Fruit fly (Drosophila melanogaster): ENCODE results near the gene CG4293.
"Not testable (repeated sequence)": the region's sequence is repeated elsewhere in the genome, so short reads cannot be mapped to it uniquely, and the experiment has no call there.

The CG4293 gene

dm6 chrX:492701-493299 is 37.3 kb downstream of the CG4293 start:
- no peak for TF ChIP-seq EcR (GFP tag; optimal IDR thresholded peaks at IDR 0.05)
- TF ChIP-seq CG8478 (optimal IDR thresholded peaks at IDR 0.05): no peak
- TF ChIP-seq pan (optimal IDR thresholded peaks at IDR 0.05): no peak
- no peak for TF ChIP-seq psq (optimal IDR thresholded peaks at IDR 0.05)
- no peak for TF ChIP-seq Dll (optimal IDR thresholded peaks at IDR 0.05)
- no peak for TF ChIP-seq usp (GFP tag; optimal IDR thresholded peaks at IDR 0.05)

dm6 chrX:487517-487957 is 42.6 kb downstream of the CG4293 start, which contains the start of the genes CG18273 and CG3156:
CG18273 (minus strand) TSS chrX:487581.
CG3156 (plus strand) TSS chrX:487878.
- TF ChIP-seq EcR (GFP tag; optimal IDR thresholded peaks at IDR 0.05) (no peak), usp (GFP tag; optimal IDR thresholded peaks at IDR 0.05) (no peak)

DNA sequence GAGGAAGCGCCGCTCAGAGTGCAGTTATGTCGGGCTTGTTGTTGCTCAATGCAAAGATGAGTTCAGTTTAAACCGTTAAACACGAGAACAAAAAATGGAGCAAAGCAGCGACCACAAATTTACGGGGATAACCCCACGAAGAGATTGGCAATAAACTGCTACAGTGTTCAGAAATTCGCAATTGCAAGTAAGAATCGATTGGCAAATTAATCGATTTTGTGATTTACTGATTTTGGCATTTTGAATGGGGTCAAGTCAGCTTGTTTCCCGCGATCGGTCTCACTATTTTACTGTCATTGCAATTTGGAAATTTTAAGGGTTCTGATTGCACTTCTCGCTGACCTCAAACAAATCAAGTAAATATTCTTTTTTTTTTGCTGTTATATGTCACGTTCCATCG is 48.4 kb downstream of the CG4293 start, which contains the start of gene CG3176:
TSS of gene CG3176 (plus strand) at position 221 of the 400 bp plus-strand sequence.
- TF ChIP-seq usp (GFP tag; optimal IDR thresholded peaks at IDR 0.05); EcR (GFP tag; optimal IDR thresholded peaks at IDR 0.05); CG8478 (optimal IDR thresholded peaks at IDR 0.05): not testable (repeated sequence)

DNA sequence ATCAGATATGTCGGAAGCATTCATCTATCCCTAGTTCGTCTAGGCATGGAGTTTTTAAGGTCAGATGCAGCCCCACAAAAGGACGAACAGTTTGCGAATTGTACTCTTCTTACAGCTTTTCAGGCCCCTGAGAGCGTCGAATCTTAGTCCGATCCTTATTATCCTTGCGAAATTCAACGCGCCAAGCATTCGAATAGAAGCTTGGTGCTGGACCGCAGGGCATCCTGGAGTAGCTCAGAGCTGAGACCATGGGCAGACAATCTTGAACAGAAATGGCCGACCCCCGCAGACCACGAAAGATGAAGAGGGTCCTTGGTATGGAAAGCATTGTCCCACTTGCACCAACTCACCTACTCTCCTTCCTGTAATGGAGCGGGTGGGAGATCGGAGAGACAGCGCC is 51.3 kb downstream of the CG4293 start, which contains the start of gene CG32817:
TSS of gene CG32817 (plus strand) at position 301 of the 400 bp plus-strand sequence.
- no peak for TF ChIP-seq pan (optimal IDR thresholded peaks at IDR 0.05)
- TF ChIP-seq EcR (GFP tag; optimal IDR thresholded peaks at IDR 0.05): no peak
- no peak for TF ChIP-seq CG8478 (optimal IDR thresholded peaks at IDR 0.05)
- TF ChIP-seq Dll (optimal IDR thresholded peaks at IDR 0.05): no peak
- no peak for TF ChIP-seq usp (GFP tag; optimal IDR thresholded peaks at IDR 0.05)
- no peak for TF ChIP-seq psq (optimal IDR thresholded peaks at IDR 0.05)

Data from whole organism.